Worm (Caenorhabditis elegans) whole organism, L4/young adult: Measurements from ENCODE around the gene K09E9.4.

Experiments
- W03F9.2 ChIP-seq: fragments of 150-350 bp; optimal IDR thresholded peaks from 2 replicates; lab custom pipeline; 2014; ENCODE audit warnings: missing biosample characterization, missing genetic modification characterization
- dao-5 ChIP-seq: sonication (generic microtip); optimal IDR thresholded peaks from 2 replicates; lab custom pipeline; 2016; ENCODE audit warnings: missing genotype, missing genetic modification characterization, moderate library complexity, missing compliant biosample characterization
- him-1 ChIP-seq: sonication (generic microtip); optimal IDR thresholded peaks from 2 replicates; lab custom pipeline; 2016; ENCODE audit warnings: missing genotype, missing genetic modification reagents, missing genetic modification characterization, missing compliant biosample characterization

DNA sequence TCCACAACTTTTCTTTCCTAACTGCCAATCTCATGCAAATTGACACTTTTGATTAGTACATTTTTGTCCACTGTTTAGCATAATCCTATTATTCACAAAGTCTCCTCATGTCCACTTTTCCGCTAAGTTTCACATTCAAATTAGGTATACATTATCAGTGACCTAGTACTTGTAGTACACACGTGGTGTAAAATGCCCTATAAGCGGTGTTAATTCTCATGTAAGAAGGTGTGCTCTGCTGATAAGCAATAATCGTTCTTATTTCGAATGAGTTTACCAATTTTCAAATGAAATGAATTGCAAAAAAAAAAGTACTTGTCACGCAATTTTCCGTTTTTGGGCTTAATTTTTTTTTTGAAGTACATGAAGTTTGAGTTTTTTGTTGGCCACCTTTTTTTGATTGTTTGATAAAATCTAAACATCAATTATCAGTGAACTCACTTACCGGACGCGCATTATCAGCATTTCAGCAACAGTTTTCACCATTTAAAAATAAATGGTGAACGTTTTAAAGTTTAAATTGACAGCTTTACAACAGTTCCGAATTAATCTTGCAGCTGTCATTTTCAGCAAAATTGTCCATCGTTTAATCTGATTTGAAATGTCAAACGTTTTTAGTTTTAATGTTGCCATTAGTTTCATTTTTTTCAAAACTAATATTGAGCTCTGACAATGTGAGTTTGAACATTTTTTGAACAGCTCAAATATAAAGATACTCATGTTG is 31.4 kb downstream of the K09E9.4 start:
- no peak for TF ChIP-seq him-1 (tag; lab: Kevin White, UChicago)
- no peak for TF ChIP-seq W03F9.2 (tag; lab: Kevin White, UChicago)
- TF ChIP-seq dao-5, result no peak
